Worm (Caenorhabditis elegans) whole organism, late embryonic: ENCODE results near the gene pnp-1.

Experiments used
- K02D7.2 ChIP-seq: sonication (generic microtip); optimal IDR thresholded peaks from 2 replicates; lab custom pipeline; 2017; ENCODE audit warnings: mild to moderate bottlenecking, missing genetic modification characterization, missing compliant biosample characterization
- ama-1 ChIP-seq: fragments of 150-350 bp; optimal IDR thresholded peaks from 2 replicates; lab custom pipeline; 2014
- ceh-31 ChIP-seq: sonication (generic microtip); optimal IDR thresholded peaks from 2 replicates; lab custom pipeline; 2016; ENCODE audit warnings: missing genetic modification characterization, missing compliant biosample characterization
- ceh-9 ChIP-seq: sonication (generic microtip); optimal IDR thresholded peaks from 2 replicates; lab custom pipeline; 2016; ENCODE audit warnings: mild to moderate bottlenecking, missing genetic modification characterization, inconsistent platforms, missing compliant biosample characterization
- ets-4 ChIP-seq: sonication (generic microtip); optimal IDR thresholded peaks from 2 replicates; lab custom pipeline; 2016; ENCODE audit warnings: missing genetic modification characterization, missing compliant biosample characterization
- fkh-10 ChIP-seq: fragments of 150-350 bp; optimal IDR thresholded peaks from 2 replicates; lab custom pipeline; 2014; ENCODE audit warnings: missing biosample characterization, missing genetic modification reagents, missing genetic modification characterization
- fkh-6 ChIP-seq: sonication (generic microtip); optimal IDR thresholded peaks from 2 replicates; lab custom pipeline; 2016; ENCODE audit warnings: missing genetic modification characterization, missing compliant biosample characterization
- hlh-8 ChIP-seq: sonication (generic microtip); optimal IDR thresholded peaks from 2 replicates; lab custom pipeline; 2016; ENCODE audit warnings: missing genotype, missing genetic modification characterization, missing compliant biosample characterization
- nhr-11 ChIP-seq: fragments of 150-350 bp; optimal IDR thresholded peaks from 2 replicates; lab custom pipeline; 2014; ENCODE audit warnings: missing biosample characterization, missing genetic modification characterization
- nhr-232 ChIP-seq: sonication (generic microtip); optimal IDR thresholded peaks from 2 replicates; lab custom pipeline; 2016; ENCODE audit warnings: missing genetic modification characterization, missing compliant biosample characterization
- pag-3 ChIP-seq: sonication (generic microtip); optimal IDR thresholded peaks from 2 replicates; lab custom pipeline; 2016; ENCODE audit warnings: missing compliant biosample characterization, missing genetic modification characterization, borderline replicate concordance
- pha-4 ChIP-seq: fragments of 150-350 bp; optimal IDR thresholded peaks from 2 replicates; lab custom pipeline; 2018; ENCODE audit warnings: missing biosample characterization, missing genetic modification reagents, missing genetic modification characterization
- sox-4 ChIP-seq: sonication (generic microtip); optimal IDR thresholded peaks from 2 replicates; lab custom pipeline; 2017; ENCODE audit warnings: mild to moderate bottlenecking, missing genetic modification characterization, inconsistent platforms, missing compliant biosample characterization
- ttx-3 ChIP-seq: sonication (generic microtip); optimal IDR thresholded peaks from 2 replicates; lab custom pipeline; 2016; ENCODE audit warnings: missing genetic modification reagents, missing genetic modification characterization, missing compliant biosample characterization

- no peak for TF ChIP-seq ama-1 (lab: Kevin White, UChicago)
- no peak for TF ChIP-seq ceh-9 (tag; lab: Kevin White, UChicago)
- TF ChIP-seq fkh-10: no peak
- no peak for TF ChIP-seq K02D7.2
- no peak for TF ChIP-seq pag-3 (tag; lab: Kevin White, UChicago)
- no peak for TF ChIP-seq nhr-232
- TF ChIP-seq pha-4: no peak
- TF ChIP-seq sox-4 (tag; lab: Kevin White, UChicago): no peak
- TF ChIP-seq ceh-31 (tag; lab: Kevin White, UChicago): no peak
- TF ChIP-seq hlh-8 (tag; lab: Kevin White, UChicago): no peak
- TF ChIP-seq ets-4 (tag; lab: Kevin White, UChicago): no peak
- no peak for TF ChIP-seq ttx-3 (tag; lab: Kevin White, UChicago)
- TF ChIP-seq fkh-6 (tag; lab: Kevin White, UChicago): no peak
- no peak for TF ChIP-seq nhr-11 (tag; lab: Kevin White, UChicago)
Observed at ce11 chrIV:325640-326039, 27.5 kb upstream of the pnp-1 start.
